Worm (Caenorhabditis elegans) whole organism, L4 larva: ENCODE results near the gene T04A8.18.

Experiments
- hlh-11 ChIP-seq: fragments of 200-800 bp; sonication (Bioruptor generic); optimal IDR thresholded peaks from 2 replicates; lab custom pipeline; 2018; ENCODE audit warnings: mild to moderate bottlenecking, missing genetic modification characterization, missing compliant biosample characterization
- lir-3 ChIP-seq: sonication (generic microtip); optimal IDR thresholded peaks from 2 replicates; lab custom pipeline; 2016; ENCODE audit warnings: mild to moderate bottlenecking, missing genetic modification characterization, missing compliant biosample characterization

- TF ChIP-seq hlh-11 (tag; lab: Kevin White, UChicago): no peak
- no peak for TF ChIP-seq lir-3
Observed at ce11 chrIII:4708909-4709308, at the start of gene T04A8.18.
